Worm (Caenorhabditis elegans) whole organism, L4 larva: Measurements from ENCODE around the gene pitr-4.

Experiments
- F37D6.2 ChIP-seq: sonication (generic microtip); optimal IDR thresholded peaks from 2 replicates; lab custom pipeline; 2016; ENCODE audit warnings: mild to moderate bottlenecking, missing genetic modification characterization, missing compliant biosample characterization
- F44E2.7 ChIP-seq: fragments of 200-800 bp; sonication (Bioruptor generic); IDR thresholded peaks from 2 replicates; pipeline ENCODE4 v2.1.2; 2022; ENCODE audit warnings: missing genetic modification characterization, missing compliant biosample characterization
- T20F7.1 ChIP-seq: fragments of 200-800 bp; sonication (Bioruptor generic); optimal IDR thresholded peaks from 2 replicates; lab custom pipeline; 2018; ENCODE audit warnings: mild to moderate bottlenecking, missing genetic modification characterization, missing compliant biosample characterization
- Y105C5A.15 ChIP-seq: fragments of 200-800 bp; sonication (Bioruptor generic); IDR thresholded peaks from 2 replicates; pipeline ENCODE4 v1.3.6; 2022; ENCODE audit warnings: missing genetic modification characterization, missing compliant biosample characterization
- ZK337.2 ChIP-seq: fragments of 200-800 bp; sonication (Bioruptor generic); IDR thresholded peaks from 2 replicates; pipeline ENCODE4 v1.3.6; 2022; ENCODE audit warnings: missing genetic modification reagents, missing genetic modification characterization, missing compliant biosample characterization
- ZK546.5 ChIP-seq, 2 experiments: sonication (generic microtip); optimal IDR thresholded peaks; 2 replicates each; lab custom pipeline; 2017; ENCODE audit warnings: missing biosample characterization in 2 of 2, missing genetic modification characterization in 2 of 2
- aha-1 ChIP-seq: fragments of 150-350 bp; peaks from one replicate; lab custom pipeline; 2014; ENCODE audit warnings: missing biosample characterization, missing genetic modification characterization
- ceh-62 ChIP-seq: sonication (generic microtip); optimal IDR thresholded peaks from 2 replicates; lab custom pipeline; 2017; ENCODE audit warnings: missing biosample characterization, missing genetic modification characterization
- ces-1 ChIP-seq: fragments of 150-350 bp; sonication (generic microtip); optimal IDR thresholded peaks from 4 replicates; lab custom pipeline; 2014; ENCODE audit warnings: missing biosample characterization, missing genetic modification reagents, missing genetic modification characterization
- daf-16 ChIP-seq, 3 experiments: sonication (generic microtip); optimal IDR thresholded peaks; 2 replicates each; lab custom pipeline; 2016 to 2017; ENCODE audit warnings: missing genetic modification characterization in 3 of 3, missing genetic modification reagents in 3 of 3, mild to moderate bottlenecking in 2 of 3, missing compliant biosample characterization in 2 of 3, missing biosample characterization in 1 of 3, moderate library complexity in 1 of 3
- daf-19 ChIP-seq: fragments of 200-800 bp; sonication (Bioruptor generic); conservative IDR thresholded peaks from 2 replicates; pipeline ENCODE4 v1.3.6; 2022; ENCODE audit warnings: missing genetic modification characterization, missing compliant biosample characterization
- dmd-6 ChIP-seq: fragments of 200-800 bp; sonication (Bioruptor generic); IDR thresholded peaks from 2 replicates; pipeline ENCODE4 v1.3.6; 2022; ENCODE audit warnings: missing genetic modification reagents, missing genetic modification characterization, missing compliant biosample characterization
- dmd-8 ChIP-seq: fragments of 200-800 bp; sonication (Bioruptor generic); IDR thresholded peaks from 2 replicates; pipeline ENCODE4 v1.3.6; 2022; ENCODE audit warnings: missing genetic modification characterization, missing compliant biosample characterization
- dpl-1 ChIP-seq: fragments of 150-350 bp; optimal IDR thresholded peaks from 2 replicates; lab custom pipeline; 2014; ENCODE audit warnings: missing biosample characterization, missing genetic modification reagents, missing genetic modification characterization
- dve-1 ChIP-seq: sonication (generic microtip); optimal IDR thresholded peaks from 2 replicates; lab custom pipeline; 2017; ENCODE audit warnings: antibody characterized with exemption, mild to moderate bottlenecking, missing genetic modification characterization, missing compliant biosample characterization; ENCODE audit not compliant: insufficient read depth
- gei-8 ChIP-seq: fragments of 200-800 bp; sonication (Bioruptor generic); optimal IDR thresholded peaks from 2 replicates; lab custom pipeline; 2018; ENCODE audit warnings: mild to moderate bottlenecking, missing genetic modification characterization, missing compliant biosample characterization
- lin-13 ChIP-seq: fragments of 150-350 bp; optimal IDR thresholded peaks from 2 replicates; lab custom pipeline; 2014; ENCODE audit warnings: missing biosample characterization, missing genetic modification reagents, missing genetic modification characterization
- lsy-2 ChIP-seq, 2 experiments: fragments of 150-350 bp in 1 of 2; sonication (generic microtip) in 1 of 2; optimal IDR thresholded peaks; 2 replicates each; lab custom pipeline; 2014 to 2017; ENCODE audit warnings: missing biosample characterization in 2 of 2, missing genetic modification characterization in 2 of 2
- mdl-1 ChIP-seq, 2 experiments: fragments of 150-350 bp in 1 of 2; sonication (generic microtip) in 1 of 2; optimal IDR thresholded peaks; 2 replicates each; lab custom pipeline; 2014 to 2017; ENCODE audit warnings: missing biosample characterization in 2 of 2, missing genetic modification characterization in 2 of 2
- mdt-29 ChIP-seq: fragments of 200-800 bp; sonication (Bioruptor generic); IDR thresholded peaks from 2 replicates; pipeline ENCODE4 v1.3.6; 2022; ENCODE audit warnings: missing genetic modification reagents, missing genetic modification characterization, missing compliant biosample characterization
- nhr-28 ChIP-seq: fragments of 150-350 bp; optimal IDR thresholded peaks from 2 replicates; lab custom pipeline; 2014; ENCODE audit warnings: missing biosample characterization, missing genetic modification characterization
- nhr-41 ChIP-seq: fragments of 200-800 bp; sonication (Bioruptor generic); IDR thresholded peaks from 2 replicates; pipeline ENCODE4 v1.3.6; 2022; ENCODE audit warnings: missing genetic modification reagents, missing genetic modification characterization, missing compliant biosample characterization
- nhr-6 ChIP-seq: fragments of 150-350 bp; optimal IDR thresholded peaks from 2 replicates; lab custom pipeline; 2014; ENCODE audit warnings: missing biosample characterization, missing genetic modification characterization
- pha-4 ChIP-seq, 2 experiments: fragments of 150-350 bp in 1 of 2; fragments of 200-800 bp in 1 of 2; sonication (Bioruptor generic) in 1 of 2; IDR thresholded peaks in 1 of 2; optimal IDR thresholded peaks in 1 of 2; 2 replicates each; pipeline versions ENCODE4 v1.3.6 to Lab custom; 2014 to 2022; ENCODE audit warnings: missing genetic modification characterization in 2 of 2, missing genetic modification reagents in 2 of 2, missing biosample characterization in 1 of 2, missing compliant biosample characterization in 1 of 2
- pqm-1 ChIP-seq: sonication (generic microtip); optimal IDR thresholded peaks from 2 replicates; lab custom pipeline; 2017; ENCODE audit warnings: missing biosample characterization, missing genetic modification characterization
- set-16 ChIP-seq: fragments of 200-800 bp; sonication (Bioruptor generic); IDR thresholded peaks from 2 replicates; pipeline ENCODE4 v1.3.6; 2022; ENCODE audit warnings: missing genetic modification reagents, missing genetic modification characterization, missing compliant biosample characterization
- snpc-1.2 ChIP-seq: fragments of 200-800 bp; sonication (Bioruptor generic); IDR thresholded peaks from 2 replicates; pipeline ENCODE4 v1.3.6; 2022; ENCODE audit warnings: missing genetic modification reagents, missing genetic modification characterization, missing compliant biosample characterization
- spr-1 ChIP-seq: sonication (generic microtip); optimal IDR thresholded peaks from 2 replicates; lab custom pipeline; 2016; ENCODE audit warnings: mild to moderate bottlenecking, missing genetic modification characterization, missing compliant biosample characterization
- tag-97 ChIP-seq: fragments of 200-800 bp; sonication (Bioruptor generic); IDR thresholded peaks from 2 replicates; pipeline ENCODE4 v1.3.6; 2022; ENCODE audit warnings: missing genetic modification characterization, missing compliant biosample characterization
- tra-1 ChIP-seq: fragments of 200-800 bp; sonication (Bioruptor generic); IDR thresholded peaks from 2 replicates; pipeline ENCODE4 v1.3.6; 2022; ENCODE audit warnings: missing genetic modification reagents, missing genetic modification characterization, missing compliant biosample characterization
- unc-62 ChIP-seq, 3 experiments: fragments of 150-350 bp in 1 of 3; sonication (generic microtip); optimal IDR thresholded peaks in 2 of 3; peaks in 1 of 3; 1 replicate in 1 of 3; 2 replicates in 2 of 3; lab custom pipeline; 2014 to 2017; ENCODE audit warnings: missing biosample characterization in 3 of 3, missing genetic modification characterization in 3 of 3, missing genetic modification reagents in 3 of 3, missing genotype in 1 of 3
- vab-7 ChIP-seq: fragments of 200-800 bp; sonication (Bioruptor generic); IDR thresholded peaks from 2 replicates; pipeline ENCODE4 v1.3.6; 2022; ENCODE audit warnings: missing genetic modification reagents, missing genetic modification characterization, missing compliant biosample characterization
- zag-1 ChIP-seq: fragments of 150-350 bp; optimal IDR thresholded peaks from 2 replicates; lab custom pipeline; 2014; ENCODE audit warnings: missing biosample characterization, missing genetic modification characterization
- zfp-3 ChIP-seq: fragments of 200-800 bp; sonication (Bioruptor generic); conservative IDR thresholded peaks from 2 replicates; pipeline ENCODE4 v1.3.6; 2022; ENCODE audit warnings: missing genetic modification reagents, missing genetic modification characterization, missing compliant biosample characterization
- zip-2 ChIP-seq: fragments of 150-350 bp; optimal IDR thresholded peaks from 2 replicates; lab custom pipeline; 2014; ENCODE audit warnings: missing biosample characterization, missing genetic modification characterization

The pitr-4 gene

DNA sequence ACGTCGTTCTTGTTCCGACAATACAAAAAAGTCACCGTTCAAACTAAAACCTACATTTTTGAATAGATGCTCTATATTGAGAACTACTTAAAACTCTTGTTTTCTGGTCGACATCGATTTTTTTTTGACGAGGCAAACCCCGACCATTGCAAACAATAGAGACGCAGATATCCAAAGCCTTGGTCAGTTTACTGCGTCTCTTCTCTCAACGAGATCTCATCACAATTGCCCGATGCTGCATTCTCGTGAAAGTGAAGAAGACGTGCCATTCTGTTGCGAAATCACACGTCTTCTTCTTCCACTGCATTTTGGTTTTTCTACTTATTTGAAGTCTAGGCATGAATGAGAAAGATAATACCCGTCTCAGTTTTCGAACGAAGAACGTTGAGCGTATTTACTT lies 43.0 kb upstream of the pitr-4 start (continued):
- no peak for TF ChIP-seq nhr-41
- TF ChIP-seq aha-1: peak; percentile 26
- TF ChIP-seq ZK546.5 (tag; optimal IDR thresholded peaks at IDR 0.05; lab: Kevin White, UChicago): no peak
- no peak for TF ChIP-seq ceh-62
- no peak for TF ChIP-seq spr-1 (tag; lab: Kevin White, UChicago)
- TF ChIP-seq F44E2.7: no peak
- TF ChIP-seq F37D6.2 (tag; lab: Kevin White, UChicago): no peak
- no peak for TF ChIP-seq lin-13

ce11 chrV:9703549-9703948 lies 42.1 kb upstream of the pitr-4 start:
- TF ChIP-seq dve-1 (tag; lab: Kevin White, UChicago) (no peak), nhr-6 (tag; lab: Kevin White, UChicago) (no peak), F44E2.7 (no peak)

DNA sequence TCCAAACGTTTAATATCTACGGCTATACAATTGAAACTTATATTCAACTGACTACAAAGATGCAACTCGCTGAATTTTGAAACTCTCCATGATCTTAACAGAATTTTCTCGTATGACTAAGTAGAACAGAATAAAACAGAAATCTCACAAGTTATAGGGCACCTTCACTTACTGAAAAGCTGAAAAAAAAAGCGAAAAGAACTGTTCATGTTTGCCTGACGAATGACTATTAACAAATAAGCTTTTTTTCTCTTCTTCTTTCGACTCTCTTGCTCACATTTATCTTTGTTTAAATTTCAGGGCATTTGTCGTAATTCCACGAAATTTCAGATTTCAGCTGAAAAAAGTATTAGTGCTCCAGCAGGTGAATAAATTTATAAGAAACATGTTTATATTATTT lies 41.3 kb upstream of the pitr-4 start, which contains the start of gene xbx-6:
Gene xbx-6, plus strand, starts transcription at position 301 of the 400 bp plus-strand sequence.
- TF ChIP-seq daf-16 (GFP tag; optimal IDR thresholded peaks at IDR 0.05; lab: Kevin White, UChicago) (no peak), daf-16 (tag; optimal IDR thresholded peaks at IDR 0.05; lab: Kevin White, UChicago) (no peak), unc-62 (GFP tag; optimal IDR thresholded peaks at IDR 0.05 in 1 of 2; lab: Kevin White, UChicago) (peak in 1 of 2 experiments; percentile 34), unc-62 (tag; optimal IDR thresholded peaks at IDR 0.05; lab: Kevin White, UChicago) (no peak)

ce11 chrV:9701861-9702260 lies 40.4 kb upstream of the pitr-4 start:
- peak; percentile 82 for TF ChIP-seq pqm-1
- no peak for TF ChIP-seq daf-16 (GFP tag; optimal IDR thresholded peaks at IDR 0.05; lab: Kevin White, UChicago)
- TF ChIP-seq daf-16 (tag; optimal IDR thresholded peaks at IDR 0.05; lab: Kevin White, UChicago): peak; percentile 67
- TF ChIP-seq zag-1: no peak
- peak; percentile 37 for TF ChIP-seq nhr-28 (tag; lab: Kevin White, UChicago)

DNA sequence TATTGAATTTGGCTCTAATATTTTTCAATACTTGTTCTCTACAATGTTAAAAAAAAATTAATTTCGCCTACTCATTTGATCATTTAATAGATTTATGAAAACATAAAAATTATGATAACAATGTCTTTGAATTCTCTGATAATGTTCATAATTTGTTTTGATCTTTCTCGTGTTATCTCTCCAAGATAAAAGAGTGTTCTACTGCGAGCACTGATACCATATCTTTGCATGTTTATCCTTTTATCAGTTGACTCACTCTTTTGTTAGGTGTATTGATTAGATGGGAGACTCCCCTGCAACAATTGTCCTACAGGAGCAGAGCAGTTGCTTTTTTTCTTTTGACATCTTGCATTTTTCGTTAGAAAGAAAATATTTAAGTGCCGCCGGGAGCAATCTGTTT lies 37.8 kb upstream of the pitr-4 start:
- TF ChIP-seq dve-1 (tag; lab: Kevin White, UChicago): peak; percentile 8
- TF ChIP-seq ces-1 (GFP tag; lab: Kevin White, UChicago): no peak

- TF ChIP-seq zip-2 (tag; lab: Kevin White, UChicago) (no peak), tag-97 (GFP tag; lab: Robert Waterston, UW) (no peak), dmd-6 (GFP tag; lab: Robert Waterston, UW) (no peak), F44E2.7 (no peak), tra-1 (GFP tag; lab: Robert Waterston, UW) (no peak), ZK337.2 (GFP tag; lab: Robert Waterston, UW) (no peak), set-16 (GFP tag; lab: Robert Waterston, UW) (no peak), daf-19 (GFP tag; lab: Robert Waterston, UW) (no peak), T20F7.1 (GFP tag; lab: Kevin White, UChicago) (no peak), vab-7 (GFP tag; lab: Robert Waterston, UW) (no peak), Y105C5A.15 (GFP tag; lab: Robert Waterston, UW) (no peak), mdt-29 (no peak)
Measured at ce11 chrV:9696715-9697114, 35.3 kb upstream of the pitr-4 start, which contains the start of gene her-1. TSS of gene her-1 (plus strand) at chrV:9697015.

DNA sequence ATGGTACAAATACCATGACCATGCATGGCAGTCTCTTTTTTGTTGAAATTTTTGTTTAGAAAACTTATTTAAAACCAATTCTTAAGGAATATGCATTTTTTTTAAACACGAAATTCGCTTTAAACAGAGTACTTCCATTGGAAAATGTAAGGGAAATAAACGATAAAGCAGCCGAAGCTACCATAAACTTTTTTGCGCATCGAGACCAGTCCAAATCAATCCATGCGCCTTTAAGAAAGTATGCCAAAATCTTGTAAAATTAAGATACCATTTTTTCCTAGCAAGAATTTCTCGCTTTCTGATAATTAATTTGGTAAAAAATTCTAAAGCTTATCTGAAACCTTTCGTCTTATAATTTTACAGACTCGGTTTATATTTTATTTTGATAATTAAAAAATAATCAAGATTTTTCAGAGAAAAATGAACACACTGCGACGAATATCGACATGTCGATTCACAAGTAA lies 31.3 kb upstream of the pitr-4 start, which contains the start of gene ZK287.7:
Gene ZK287.7, plus strand, starts transcription at position 414 of the 464 bp plus-strand sequence.
- TF ChIP-seq snpc-1.2: no peak
- no peak for TF ChIP-seq mdl-1 (tag; optimal IDR thresholded peaks at IDR 0.05; lab: Kevin White, UChicago)
- TF ChIP-seq ceh-62: no peak
- no peak for TF ChIP-seq dpl-1
- no peak for TF ChIP-seq gei-8 (GFP tag; lab: Kevin White, UChicago)
- no peak for TF ChIP-seq zfp-3 (GFP tag; lab: Robert Waterston, UW)
- no peak for TF ChIP-seq pha-4 (GFP tag; IDR thresholded peaks at IDR 0.05; lab: Robert Waterston, UW)
- no peak for TF ChIP-seq pha-4 (tag; optimal IDR thresholded peaks at IDR 0.05; lab: Kevin White, UChicago)
- no peak for TF ChIP-seq dmd-8 (GFP tag; lab: Robert Waterston, UW)
- no peak for TF ChIP-seq lsy-2 (tag; optimal IDR thresholded peaks at IDR 0.05; lab: Kevin White, UChicago)
- no peak for TF ChIP-seq ZK546.5 (tag; optimal IDR thresholded peaks at IDR 0.05; lab: Kevin White, UChicago)
